Fruit fly (Drosophila melanogaster): ENCODE measurements around the gene Hakai.

Hakai gene

DNA sequence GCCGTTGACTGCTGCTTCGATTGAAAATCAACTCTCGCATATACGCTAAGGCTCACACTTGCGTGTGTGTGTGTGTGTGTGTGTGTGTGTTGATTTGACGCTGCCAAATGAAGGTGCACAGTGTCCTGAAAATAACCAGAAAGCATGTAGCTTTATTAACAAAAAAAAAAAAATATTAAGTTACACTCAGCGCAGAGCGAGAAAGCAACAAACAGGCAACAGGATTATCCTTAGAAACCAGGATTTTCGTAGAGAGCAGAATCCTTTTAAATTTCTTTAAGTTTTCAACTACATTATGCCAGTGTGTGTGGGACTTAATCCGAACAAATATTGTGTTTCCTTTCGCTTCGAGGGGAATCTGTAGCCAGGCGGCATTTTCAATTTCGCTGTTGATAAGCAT lies 45.7 kb upstream of the Hakai start (continued):
- TF ChIP-seq Mad (GFP tag; optimal IDR thresholded peaks at IDR 0.05) (no peak), Fer2 (tag; optimal IDR thresholded peaks at IDR 0.05) (no peak), row (GFP tag; IDR thresholded peaks at IDR 0.05) (peak; percentile 35; the same call in 1 of the 3 replicates), CG7372 (GFP tag; IDR thresholded peaks at IDR 0.05) (no peak), CG18599 (GFP tag; optimal IDR thresholded peaks at IDR 0.05) (peak; percentile 25), CG30020 (tag; optimal IDR thresholded peaks at IDR 0.05) (no peak), CG9215 (GFP tag; IDR thresholded peaks at IDR 0.05) (no peak), Ptx1 (GFP tag; IDR thresholded peaks at IDR 0.05) (0 out of 2 replicates have a peak, but pooled peaks have one; percentile 19), mam (GFP tag; optimal IDR thresholded peaks at IDR 0.05) (peak; percentile 3), zfh2 (GFP tag; optimal IDR thresholded peaks at IDR 0.05) (no peak), CG8944 (GFP tag; optimal IDR thresholded peaks at IDR 0.05) (no peak), CG3281 (GFP tag; optimal IDR thresholded peaks at IDR 0.05) (no peak), CG14860 (GFP tag; IDR thresholded peaks at IDR 0.05; ENCODE audit: partially characterized antibody) (no peak), CG15601 (tag; optimal IDR thresholded peaks at IDR 0.05) (no peak), sens (GFP tag) (peak; percentile 79), hkb (optimal IDR thresholded peaks at IDR 0.05) (no peak), hkb (GFP tag; IDR thresholded peaks at IDR 0.05) (0 out of 2 replicates have a peak, but pooled peaks have one; percentile 20), Sox100B (GFP tag; optimal IDR thresholded peaks at IDR 0.05) (no peak), CG17829 (tag; optimal IDR thresholded peaks at IDR 0.05) (no peak), nmo (GFP tag; optimal IDR thresholded peaks at IDR 0.05) (peak; percentile 9), bowl (GFP tag; IDR thresholded peaks at IDR 0.05) (no peak)

DNA sequence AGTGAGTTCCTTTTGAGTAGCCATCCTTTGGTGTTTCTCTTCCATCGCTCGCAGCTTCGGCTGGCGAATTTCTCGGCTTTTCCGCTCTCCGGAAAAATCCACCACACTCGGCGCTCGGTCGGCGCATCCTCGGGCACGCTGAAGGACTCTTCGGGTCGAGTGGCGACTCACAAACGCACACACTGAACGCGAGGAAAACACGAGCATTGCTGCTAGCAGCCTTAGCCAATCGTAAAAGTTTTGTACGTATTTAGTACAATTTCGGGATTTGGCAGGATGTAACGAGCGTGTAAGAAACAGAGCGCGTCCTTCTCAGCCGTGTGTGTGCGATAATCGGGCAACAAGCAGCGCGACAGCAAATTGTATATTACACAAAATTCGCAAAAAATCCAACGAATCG lies 24.0 kb upstream of the Hakai start, which contains the start of gene CG46244:
Gene CG46244, plus strand, starts transcription at position 252 of the 400 bp plus-strand sequence.
- TF ChIP-seq CoRest (tag; optimal IDR thresholded peaks at IDR 0.05) (no peak), Dbx (GFP tag; IDR thresholded peaks at IDR 0.05) (no peak), Trl (optimal IDR thresholded peaks at IDR 0.05) (peak in 1 of 2 experiments; percentile 4), Trl (GFP tag; optimal IDR thresholded peaks at IDR 0.05) (no peak), CG14050 (GFP tag; IDR thresholded peaks at IDR 0.05) (no peak), p53 (GFP tag; optimal IDR thresholded peaks at IDR 0.05) (no peak), CG14860 (GFP tag; IDR thresholded peaks at IDR 0.05; ENCODE audit: partially characterized antibody) (no peak), Opbp (GFP tag; IDR thresholded peaks at IDR 0.05; ENCODE audit: partially characterized antibody) (no peak), CG10654 (GFP tag; optimal IDR thresholded peaks at IDR 0.05) (no peak), cg (GFP tag; optimal IDR thresholded peaks at IDR 0.05) (no peak), nerfin-2 (GFP tag; IDR thresholded peaks at IDR 0.05; ENCODE audit: partially characterized antibody) (no peak), CG3065 (GFP tag; optimal IDR thresholded peaks at IDR 0.05) (no peak), chinmo (GFP tag; IDR thresholded peaks at IDR 0.05; ENCODE audit: partially characterized antibody) (no peak), dysf (GFP tag; IDR thresholded peaks at IDR 0.05) (no peak), CG18764 (GFP tag; optimal IDR thresholded peaks at IDR 0.05) (no peak), CG15514 (GFP tag; optimal IDR thresholded peaks at IDR 0.05) (no peak), trh (GFP tag; optimal IDR thresholded peaks at IDR 0.05) (no peak), Oaz (GFP tag; IDR thresholded peaks at IDR 0.05) (no peak), CG7839 (tag; optimal IDR thresholded peaks at IDR 0.05) (no peak), Deaf1 (tag; optimal IDR thresholded peaks at IDR 0.05) (peak; percentile 98), CG9437 (GFP tag; optimal IDR thresholded peaks at IDR 0.05) (no peak), CG18599 (GFP tag; optimal IDR thresholded peaks at IDR 0.05) (no peak), Adf1 (GFP tag; IDR thresholded peaks at IDR 0.05) (no peak), CG17802 (tag; optimal IDR thresholded peaks at IDR 0.05) (no peak), CG5180 (GFP tag; optimal IDR thresholded peaks at IDR 0.05) (no peak), crc (GFP tag; optimal IDR thresholded peaks at IDR 0.05) (no peak), yki (optimal IDR thresholded peaks at IDR 0.05) (no peak), CG6254 (GFP tag; optimal IDR thresholded peaks at IDR 0.05) (no peak), Atf6 (GFP tag; IDR thresholded peaks at IDR 0.05) (no peak), Jarid2 (GFP tag; optimal IDR thresholded peaks at IDR 0.05) (peak; percentile 2), CG13296 (GFP tag; optimal IDR thresholded peaks at IDR 0.05) (no peak), Camta (GFP tag; optimal IDR thresholded peaks at IDR 0.05) (no peak), pb (GFP tag; optimal IDR thresholded peaks at IDR 0.05) (no peak), seq (GFP tag; IDR thresholded peaks at IDR 0.05) (no peak)

Data from whole organism, embryonic.